Fruit fly (Drosophila melanogaster): ENCODE data around the gene pths.

Gene pths

DNA sequence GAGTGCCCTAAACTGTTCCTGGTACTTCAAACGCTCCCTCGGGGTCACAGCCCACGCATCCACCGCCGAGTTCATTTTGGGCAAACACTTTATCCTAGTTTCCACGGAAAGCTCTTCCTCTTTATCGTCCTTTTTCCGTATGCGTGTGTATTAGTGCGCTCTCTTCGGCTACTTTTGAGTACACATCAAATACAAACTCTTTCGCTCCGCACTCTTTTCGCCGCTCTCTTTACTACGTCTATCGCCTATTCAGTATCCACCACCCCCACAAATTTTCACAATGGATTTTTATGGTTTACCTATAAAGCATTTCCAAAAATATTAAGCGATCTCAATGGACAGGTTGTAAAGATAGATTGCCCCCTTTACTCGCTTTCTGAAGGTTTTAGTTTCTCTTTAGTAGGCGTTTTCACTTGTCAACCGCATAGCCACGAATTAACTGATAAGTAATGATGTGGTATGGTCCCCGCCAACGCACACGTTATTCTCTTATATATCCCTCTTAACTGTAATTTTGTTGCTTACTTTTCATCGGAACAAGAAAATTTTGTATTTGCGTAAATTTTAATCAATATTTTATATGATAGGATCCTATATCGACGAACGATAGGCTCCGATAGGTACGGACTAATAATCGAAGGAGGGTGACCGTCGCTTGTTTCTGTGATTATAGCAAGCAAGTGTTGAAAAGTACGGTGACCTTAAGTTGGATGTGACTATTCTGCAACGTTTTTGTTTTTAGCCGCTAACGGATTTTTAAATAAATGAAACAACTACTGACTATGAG is 1.1 kb upstream of the pths start, which contains the start of gene Dap160 (continued):
- peak; percentile 36 for TF ChIP-seq CG3847 (GFP tag; IDR thresholded peaks at IDR 0.05)
- TF ChIP-seq Taf1 (GFP tag; IDR thresholded peaks at IDR 0.05) = no peak
- peak; percentile 49; the same call in 1 of the 2 replicates for TF ChIP-seq CG32532 (GFP tag; IDR thresholded peaks at IDR 0.05)
- TF ChIP-seq Scr (GFP tag; IDR thresholded peaks at IDR 0.05; ENCODE audit: partially characterized antibody) = peak; percentile 75
- no peak for TF ChIP-seq sc (optimal IDR thresholded peaks at IDR 0.05)
- TF ChIP-seq sc (GFP tag; optimal IDR thresholded peaks at IDR 0.05) = no peak
- no peak for TF ChIP-seq CG7556 (GFP tag; optimal IDR thresholded peaks at IDR 0.05)
- no peak for TF ChIP-seq CG10274 (GFP tag; optimal IDR thresholded peaks at IDR 0.05)
- TF ChIP-seq dmrt11E (tag; optimal IDR thresholded peaks at IDR 0.05) = no peak
- TF ChIP-seq zen2 (GFP tag; IDR thresholded peaks at IDR 0.05; ENCODE audit: partially characterized antibody) = peak; percentile 50; the same call in 1 of the 3 replicates
- no peak for TF ChIP-seq sd (tag; optimal IDR thresholded peaks at IDR 0.05)
- TF ChIP-seq exex (tag; optimal IDR thresholded peaks at IDR 0.05) = peak; percentile 39
- TF ChIP-seq ind (GFP tag; optimal IDR thresholded peaks at IDR 0.05) = no peak
- TF ChIP-seq CG9215 (GFP tag; IDR thresholded peaks at IDR 0.05) = no peak
- peak; percentile 30 for TF ChIP-seq CG2116 (GFP tag; optimal IDR thresholded peaks at IDR 0.05)

- 0 out of 2 replicates have a peak, but pooled peaks have one; percentile 1 for TF ChIP-seq unc-4 (GFP tag; IDR thresholded peaks at IDR 0.05; ENCODE audit: partially characterized antibody)
- no peak for TF ChIP-seq Ssrp (tag; optimal IDR thresholded peaks at IDR 0.05)
- 0 out of 3 replicates have a peak, but pooled peaks have one; percentile 8 for TF ChIP-seq Doc3 (GFP tag; IDR thresholded peaks at IDR 0.05; ENCODE audit: partially characterized antibody)
- TF ChIP-seq bigmax (GFP tag; optimal IDR thresholded peaks at IDR 0.05) = no peak
These were observed 554 bp upstream of the pths start for dm6 chr2L:21142501-21142849.

DNA sequence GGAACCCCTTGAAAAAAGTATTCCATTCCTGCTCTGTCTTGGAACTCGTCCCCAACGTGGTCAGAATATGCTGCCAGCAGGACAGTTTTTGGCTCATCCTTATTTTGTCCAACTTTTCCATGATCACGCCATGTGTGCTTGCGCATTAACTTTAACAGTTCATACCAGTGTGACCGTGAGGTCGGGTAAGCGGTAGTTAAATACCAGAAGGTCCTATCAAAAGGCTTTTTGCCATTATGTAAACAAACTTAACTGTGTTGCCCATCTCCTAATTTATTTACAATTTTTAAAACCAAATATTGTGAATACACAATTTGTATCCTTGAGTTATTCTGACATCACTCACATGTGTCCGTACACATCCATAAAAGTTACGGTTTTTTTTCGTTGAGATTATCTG is 5.2 kb downstream of the pths start, which contains the start of gene del:
Gene del (minus strand): TSS at position 305 of the 400 bp plus-strand sequence.
- peak; percentile 7; the same call in 1 of the 3 replicates for TF ChIP-seq HLH4C (GFP tag; IDR thresholded peaks at IDR 0.05; ENCODE audit: partially characterized antibody)
- 0 out of 3 replicates have a peak, but pooled peaks have one; percentile 12 for TF ChIP-seq row (GFP tag; IDR thresholded peaks at IDR 0.05)
- TF ChIP-seq CG9609 (GFP tag; optimal IDR thresholded peaks at IDR 0.05) = no peak
- TF ChIP-seq CG11696 (GFP tag; IDR thresholded peaks at IDR 0.05) = 0 out of 2 replicates have a peak, but pooled peaks have one; percentile 17
- TF ChIP-seq CG2712 (tag; optimal IDR thresholded peaks at IDR 0.05) = no peak
- TF ChIP-seq ewg (GFP tag; optimal IDR thresholded peaks at IDR 0.05) = peak; percentile 76
- no peak for TF ChIP-seq trem (tag; optimal IDR thresholded peaks at IDR 0.05)
- TF ChIP-seq pzg (GFP tag; optimal IDR thresholded peaks at IDR 0.05) = peak; percentile 24
- peak; percentile 58 for TF ChIP-seq gfzf (GFP tag; optimal IDR thresholded peaks at IDR 0.05)

- TF ChIP-seq eve (GFP tag; optimal IDR thresholded peaks at IDR 0.05) = no peak
- no peak for TF ChIP-seq CkIIα-i1 (GFP tag; IDR thresholded peaks at IDR 0.05)
- peak; percentile 39; the same call in 1 of the 3 replicates for TF ChIP-seq CG7963 (GFP tag; IDR thresholded peaks at IDR 0.05; ENCODE audit: partially characterized antibody)
- TF ChIP-seq kni (GFP tag; optimal IDR thresholded peaks at IDR 0.05) = no peak
- no peak for TF ChIP-seq CG9215 (GFP tag; IDR thresholded peaks at IDR 0.05)
- no peak for TF ChIP-seq CG17802 (tag; optimal IDR thresholded peaks at IDR 0.05)
- no peak for TF ChIP-seq toy (GFP tag; IDR thresholded peaks at IDR 0.05)
- no peak for TF ChIP-seq CG5953 (GFP tag; IDR thresholded peaks at IDR 0.05)
- TF ChIP-seq CG16779 (GFP tag; IDR thresholded peaks at IDR 0.05) = no peak
- TF ChIP-seq hkb (optimal IDR thresholded peaks at IDR 0.05) = no peak
- peak; percentile 81 for TF ChIP-seq hkb (GFP tag; IDR thresholded peaks at IDR 0.05)
- peak; percentile 4 for TF ChIP-seq trh (GFP tag; optimal IDR thresholded peaks at IDR 0.05)
- peak; percentile 22 for TF ChIP-seq pho (GFP tag; optimal IDR thresholded peaks at IDR 0.05)
- TF ChIP-seq twi (tag; optimal IDR thresholded peaks at IDR 0.05) = no peak
- TF ChIP-seq CG6654 (GFP tag; optimal IDR thresholded peaks at IDR 0.05) = no peak
- no peak for TF ChIP-seq mld (GFP tag; IDR thresholded peaks at IDR 0.05; ENCODE audit: partially characterized antibody)
- peak; percentile 25 for TF ChIP-seq CG34376 (GFP tag; optimal IDR thresholded peaks at IDR 0.05)
- TF ChIP-seq br (optimal IDR thresholded peaks at IDR 0.05) = no peak
- no peak for TF ChIP-seq Usf (GFP tag; optimal IDR thresholded peaks at IDR 0.05)
These were observed 6.0 kb downstream of the pths start for dm6 chr2L:21149053-21149452.
